Worm (Caenorhabditis elegans) whole organism, early embryonic: Measurements from ENCODE around the gene irld-57.

ENCODE experiments used
- ama-1 ChIP-seq: fragments of 150-350 bp; optimal IDR thresholded peaks from 2 replicates; lab custom pipeline; 2014
- ets-7 ChIP-seq: sonication (generic microtip); optimal IDR thresholded peaks from 2 replicates; lab custom pipeline; 2016; ENCODE audit warnings: missing genotype, missing genetic modification characterization, missing compliant biosample characterization
- flt-1 ChIP-seq: fragments of 200-800 bp; sonication (Bioruptor generic); IDR thresholded peaks from 2 replicates; pipeline ENCODE4 v1.3.6; 2022; ENCODE audit warnings: missing genetic modification characterization, missing compliant biosample characterization
- hnd-1 ChIP-seq: sonication (generic microtip); optimal IDR thresholded peaks from 2 replicates; lab custom pipeline; 2016; ENCODE audit warnings: missing genetic modification characterization, missing compliant biosample characterization
- tbx-37 ChIP-seq: fragments of 200-800 bp; sonication (Bioruptor generic); conservative IDR thresholded peaks from 2 replicates; pipeline ENCODE4 v1.3.6; 2022; ENCODE audit warnings: missing genetic modification reagents, missing genetic modification characterization, missing compliant biosample characterization

- no peak for TF ChIP-seq ama-1 (lab: Kevin White, UChicago)
- no peak for TF ChIP-seq hnd-1 (tag; lab: Kevin White, UChicago)
- no peak for TF ChIP-seq ets-7 (tag; lab: Kevin White, UChicago)
- TF ChIP-seq tbx-37 (GFP tag; lab: Robert Waterston, UW), result no peak
- TF ChIP-seq flt-1 (GFP tag; lab: Robert Waterston, UW), result no peak
These were observed 51.6 kb downstream of the irld-57 start for ce11 chrV:15674899-15675298.
